Fruit fly (Drosophila melanogaster): ENCODE measurements around the gene CG2100.

CG2100 gene

DNA sequence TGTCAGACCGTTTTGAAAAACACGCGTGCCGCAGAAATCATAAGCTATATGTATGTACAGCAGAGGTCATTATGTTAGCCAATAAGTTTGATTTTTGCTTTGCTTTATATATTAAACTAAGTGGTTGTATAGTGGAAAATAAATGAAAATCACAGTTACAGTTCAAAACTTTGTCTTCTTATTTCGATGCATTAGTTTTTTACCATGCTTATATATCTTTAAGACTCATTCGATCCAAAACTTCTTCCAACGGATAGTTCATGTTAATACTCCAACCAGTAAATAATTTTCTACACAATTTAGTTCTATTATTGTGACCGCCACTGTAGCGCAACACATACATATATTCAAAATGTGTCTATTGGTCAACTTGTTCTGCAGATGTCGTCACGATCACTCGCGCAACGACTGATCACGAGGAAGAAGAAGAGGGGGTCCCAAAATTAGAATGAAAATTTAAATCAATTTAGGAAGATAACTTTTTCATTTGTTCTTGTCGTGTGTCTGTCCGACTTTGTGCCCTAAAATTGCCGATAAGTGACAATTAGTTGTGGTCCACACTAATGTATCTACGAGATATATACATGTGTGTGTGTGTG lies 30.6 kb downstream of the CG2100 start (continued):
- TF ChIP-seq Trl (optimal IDR thresholded peaks at IDR 0.05) (no peak), Trl (GFP tag; optimal IDR thresholded peaks at IDR 0.05) (peak; percentile 42), lola (GFP tag; optimal IDR thresholded peaks at IDR 0.05) (no peak), Tbp (GFP tag; optimal IDR thresholded peaks at IDR 0.05) (no peak), Lpt (GFP tag; optimal IDR thresholded peaks at IDR 0.05) (no peak), gcm (GFP tag; optimal IDR thresholded peaks at IDR 0.05) (peak; percentile 54), CG42726 (GFP tag; IDR thresholded peaks at IDR 0.05; ENCODE audit: partially characterized antibody) (no peak), CG10431 (GFP tag; optimal IDR thresholded peaks at IDR 0.05) (no peak), CG17912 (GFP tag; optimal IDR thresholded peaks at IDR 0.05) (no peak), sna (GFP tag; IDR thresholded peaks at IDR 0.05; ENCODE audit: partially characterized antibody) (no peak), CG12942 (GFP tag; optimal IDR thresholded peaks at IDR 0.05) (no peak), fd96Cb (tag; optimal IDR thresholded peaks at IDR 0.05) (peak; percentile 71), corto (GFP tag; optimal IDR thresholded peaks at IDR 0.05) (no peak), Side (GFP tag; optimal IDR thresholded peaks at IDR 0.05) (peak; percentile 44), CG15601 (tag; optimal IDR thresholded peaks at IDR 0.05) (no peak), CG7963 (GFP tag; IDR thresholded peaks at IDR 0.05; ENCODE audit: partially characterized antibody) (no peak), org-1 (GFP tag; optimal IDR thresholded peaks at IDR 0.05) (peak; percentile 61), grau (tag; optimal IDR thresholded peaks at IDR 0.05) (peak; percentile 82), CG14014 (GFP tag; IDR thresholded peaks at IDR 0.05) (0 out of 2 replicates have a peak, but pooled peaks have one; percentile 10), CG8089 (GFP tag; optimal IDR thresholded peaks at IDR 0.05) (peak; percentile 25), CG5180 (GFP tag; optimal IDR thresholded peaks at IDR 0.05) (no peak), CG2116 (GFP tag; optimal IDR thresholded peaks at IDR 0.05) (peak; percentile 0), Mes4 (GFP tag; optimal IDR thresholded peaks at IDR 0.05) (no peak), Xbp1 (GFP tag; optimal IDR thresholded peaks at IDR 0.05) (peak; percentile 56), CG11398 (GFP tag; optimal IDR thresholded peaks at IDR 0.05) (peak; percentile 8), CG3407 (GFP tag; optimal IDR thresholded peaks at IDR 0.05) (peak; percentile 36), z (GFP tag; IDR thresholded peaks at IDR 0.05) (no peak), CG6272 (GFP tag; IDR thresholded peaks at IDR 0.05) (no peak), CG8944 (GFP tag; optimal IDR thresholded peaks at IDR 0.05) (no peak), CG12659 (GFP tag; optimal IDR thresholded peaks at IDR 0.05) (peak; percentile 62), Opbp (GFP tag; IDR thresholded peaks at IDR 0.05; ENCODE audit: partially characterized antibody) (no peak), CG16779 (GFP tag; IDR thresholded peaks at IDR 0.05) (no peak), lab (GFP tag; optimal IDR thresholded peaks at IDR 0.05) (peak; percentile 66), ranshi (GFP tag; IDR thresholded peaks at IDR 0.05) (0 out of 2 replicates have a peak, but pooled peaks have one; percentile 18), CG14050 (GFP tag; IDR thresholded peaks at IDR 0.05) (no peak), CG13287 (GFP tag; IDR thresholded peaks at IDR 0.05; ENCODE audit: partially characterized antibody) (no peak), B-H2 (GFP tag; optimal IDR thresholded peaks at IDR 0.05) (no peak), Hmr (GFP tag; optimal IDR thresholded peaks at IDR 0.05) (peak; percentile 60), jing (GFP tag; optimal IDR thresholded peaks at IDR 0.05) (peak; percentile 40), knrl (GFP tag; IDR thresholded peaks at IDR 0.05; ENCODE audit: partially characterized antibody) (no peak), pzg (GFP tag; optimal IDR thresholded peaks at IDR 0.05) (no peak), sima (GFP tag; optimal IDR thresholded peaks at IDR 0.05) (no peak), dpn (GFP tag; optimal IDR thresholded peaks at IDR 0.05) (peak; percentile 54 to 55), CG11560 (tag; IDR thresholded peaks at IDR 0.05) (peak; percentile 15; the same call in 1 of the 3 replicates), HLH3B (GFP tag; IDR thresholded peaks at IDR 0.05) (0 out of 2 replicates have a peak, but pooled peaks have one; percentile 33), CG1832 (GFP tag; optimal IDR thresholded peaks at IDR 0.05) (no peak), peb (GFP tag; IDR thresholded peaks at IDR 0.05) (no peak; the same call in 1 of the 2 replicates), tap (tag; optimal IDR thresholded peaks at IDR 0.05) (no peak), tup (GFP tag; optimal IDR thresholded peaks at IDR 0.05) (no peak), CG10959 (GFP tag; IDR thresholded peaks at IDR 0.05) (no peak)

Data from whole organism, embryonic.